Fruit fly (Drosophila melanogaster) whole organism, prepupa: ENCODE results near the gene CG7968.

Source experiments
- Blimp-1 ChIP-seq: fragments of 200-800 bp; sonication (Bioruptor generic); optimal IDR thresholded peaks from 3 replicates; lab custom pipeline; 2017; ENCODE audit warnings: missing biosample characterization, missing genetic modification characterization, mild to moderate bottlenecking, moderate library complexity, missing genetic modification reagents
- CG10669 ChIP-seq: fragments of 200-800 bp; sonication (Bioruptor generic); optimal IDR thresholded peaks from 3 replicates; lab custom pipeline; 2018; ENCODE audit warnings: missing biosample characterization, mild to moderate bottlenecking, missing genetic modification characterization, moderate library complexity
- CG11294 ChIP-seq: fragments of 200-800 bp; sonication (Bioruptor generic); IDR thresholded peaks from 2 replicates; pipeline ENCODE4 v1.3.6; 2022; ENCODE audit warnings: missing biosample characterization, missing genetic modification characterization
- CG11902 ChIP-seq: fragments of 200-800 bp; sonication (Bioruptor generic); optimal IDR thresholded peaks from 3 replicates; lab custom pipeline; 2016; ENCODE audit warnings: missing biosample characterization, missing genetic modification characterization
- CG15336 ChIP-seq: fragments of 200-800 bp; sonication (Bioruptor generic); IDR thresholded peaks from 2 replicates; pipeline ENCODE4 v1.3.6; 2022; ENCODE audit warnings: missing biosample characterization, missing genetic modification characterization
- CG3032 ChIP-seq: fragments of 200-800 bp; optimal IDR thresholded peaks from 2 replicates; lab custom pipeline; 2019; ENCODE audit warnings: missing biosample characterization, mild to moderate bottlenecking, missing genetic modification characterization, moderate library complexity
- CG31627 ChIP-seq: fragments of 200-800 bp; sonication (Bioruptor generic); optimal IDR thresholded peaks from 3 replicates; lab custom pipeline; 2016; ENCODE audit warnings: missing biosample characterization, missing genetic modification characterization
- CG32006 ChIP-seq: fragments of 200-800 bp; sonication (Bioruptor generic); optimal IDR thresholded peaks from 3 replicates; lab custom pipeline; 2017; ENCODE audit warnings: missing biosample characterization, mild to moderate bottlenecking, missing genetic modification characterization
- CG6163 ChIP-seq: fragments of 200-800 bp; sonication (Bioruptor generic); IDR thresholded peaks from 3 replicates; pipeline ENCODE4 v1.3.6; 2022; ENCODE audit warnings: missing biosample characterization, missing genetic modification characterization
- CG6792 ChIP-seq: fragments of 200-800 bp; sonication (Bioruptor generic); optimal IDR thresholded peaks from 3 replicates; lab custom pipeline; 2016; ENCODE audit warnings: missing biosample characterization, missing genetic modification characterization
- CG6808 ChIP-seq: fragments of 200-800 bp; sonication (Bioruptor generic); optimal IDR thresholded peaks from 3 replicates; lab custom pipeline; 2017; ENCODE audit warnings: missing biosample characterization, missing genetic modification characterization, mild to moderate bottlenecking, moderate library complexity, missing genetic modification reagents
- Eip75B ChIP-seq: fragments of 200-800 bp; sonication (Bioruptor generic); optimal IDR thresholded peaks from 3 replicates; lab custom pipeline; 2016; ENCODE audit warnings: missing biosample characterization, missing genetic modification characterization
- Eip78C ChIP-seq: fragments of 200-800 bp; sonication (Bioruptor generic); peaks from one replicate; lab custom pipeline; 2016; ENCODE audit warnings: missing biosample characterization, missing genetic modification characterization
- Eip93F ChIP-seq: fragments of 200-800 bp; sonication (Bioruptor generic); optimal IDR thresholded peaks from 2 replicates; lab custom pipeline; 2016; ENCODE audit warnings: missing biosample characterization, mild to moderate bottlenecking, missing genetic modification characterization
- Ets21C ChIP-seq: fragments of 200-800 bp; sonication (Bioruptor generic); optimal IDR thresholded peaks from 3 replicates; lab custom pipeline; 2016; ENCODE audit warnings: missing biosample characterization, missing genetic modification characterization
- Ets96B ChIP-seq: fragments of 200-800 bp; optimal IDR thresholded peaks from 2 replicates; lab custom pipeline; 2019; ENCODE audit warnings: missing biosample characterization, mild to moderate bottlenecking, missing genetic modification characterization, moderate library complexity
- Hr38 ChIP-seq: sonication (Bioruptor generic); optimal IDR thresholded peaks from 2 replicates; lab custom pipeline; 2016; ENCODE audit warnings: missing biosample characterization, missing genetic modification characterization
- Hr39 ChIP-seq: fragments of 200-800 bp; sonication (Bioruptor generic); optimal IDR thresholded peaks from 2 replicates; lab custom pipeline; 2016; ENCODE audit warnings: missing biosample characterization, missing genetic modification characterization
- Hr4 ChIP-seq: fragments of 200-800 bp; sonication (Bioruptor generic); optimal IDR thresholded peaks from 3 replicates; lab custom pipeline; 2016; ENCODE audit warnings: missing biosample characterization, missing genetic modification characterization
- Lpt ChIP-seq: fragments of 200-800 bp; sonication (Bioruptor generic); optimal IDR thresholded peaks from 3 replicates; lab custom pipeline; 2016; ENCODE audit warnings: missing biosample characterization, missing genetic modification characterization
- Met ChIP-seq: fragments of 200-800 bp; sonication (Bioruptor generic); optimal IDR thresholded peaks from 3 replicates; lab custom pipeline; 2016; ENCODE audit warnings: missing biosample characterization, missing genetic modification characterization
- OdsH ChIP-seq: fragments of 200-800 bp; sonication (Bioruptor generic); optimal IDR thresholded peaks from 3 replicates; lab custom pipeline; 2016; ENCODE audit warnings: missing biosample characterization, missing genetic modification characterization
- Sox102F ChIP-seq: fragments of 200-800 bp; sonication (Bioruptor generic); optimal IDR thresholded peaks from 2 replicates; lab custom pipeline; 2016; ENCODE audit warnings: missing biosample characterization, mild to moderate bottlenecking, missing genetic modification characterization
- acj6 ChIP-seq: fragments of 200-800 bp; sonication (Bioruptor generic); optimal IDR thresholded peaks from 3 replicates; lab custom pipeline; 2016; ENCODE audit warnings: missing biosample characterization, missing genetic modification characterization
- eg ChIP-seq: fragments of 200-800 bp; sonication (Bioruptor generic); IDR thresholded peaks from 3 replicates; pipeline ENCODE4 v1.3.6; 2022; ENCODE audit warnings: missing biosample characterization, missing genetic modification characterization
- esn ChIP-seq: fragments of 200-800 bp; sonication (Bioruptor generic); optimal IDR thresholded peaks from 2 replicates; lab custom pipeline; 2016; ENCODE audit warnings: missing biosample characterization, mild to moderate bottlenecking, missing genetic modification characterization, moderate library complexity
- fd59A ChIP-seq: fragments of 200-800 bp; sonication (Bioruptor generic); optimal IDR thresholded peaks from 2 replicates; lab custom pipeline; 2017; ENCODE audit warnings: missing biosample characterization, mild to moderate bottlenecking, missing genetic modification characterization, missing genetic modification reagents
- fd85E ChIP-seq: fragments of 200-800 bp; sonication (Bioruptor generic); optimal IDR thresholded peaks from 3 replicates; lab custom pipeline; 2016; ENCODE audit warnings: missing biosample characterization, missing genetic modification characterization
- fkh ChIP-seq: fragments of 200-800 bp; sonication (Bioruptor generic); optimal IDR thresholded peaks from 3 replicates; lab custom pipeline; 2017; ENCODE audit warnings: missing biosample characterization, mild to moderate bottlenecking, missing genetic modification characterization, moderate library complexity
- lz ChIP-seq: fragments of 200-800 bp; sonication (Bioruptor generic); optimal IDR thresholded peaks from 3 replicates; lab custom pipeline; 2016; ENCODE audit warnings: missing biosample characterization, missing genetic modification characterization
- pdm3 ChIP-seq: fragments of 200-800 bp; sonication (Bioruptor generic); optimal IDR thresholded peaks from 3 replicates; lab custom pipeline; 2016; ENCODE audit warnings: missing biosample characterization, missing genetic modification characterization
- spab ChIP-seq: fragments of 200-800 bp; sonication (Bioruptor generic); optimal IDR thresholded peaks from 2 replicates; lab custom pipeline; 2017; ENCODE audit warnings: missing biosample characterization, mild to moderate bottlenecking, missing genetic modification characterization, missing genetic modification reagents
- ss ChIP-seq, 2 experiments: fragments of 200-800 bp; sonication (Bioruptor generic); optimal IDR thresholded peaks; 2 replicates in 1 of 2; 3 replicates in 1 of 2; lab custom pipeline; 2017 to 2018; ENCODE audit warnings: mild to moderate bottlenecking in 2 of 2, missing biosample characterization in 2 of 2, missing genetic modification characterization in 2 of 2, moderate library complexity in 1 of 2
- svp ChIP-seq: fragments of 200-800 bp; sonication (Bioruptor generic); peaks from one replicate; lab custom pipeline; 2016; ENCODE audit warnings: missing biosample characterization, missing genetic modification characterization
- topi ChIP-seq: fragments of 200-800 bp; sonication (Bioruptor generic); optimal IDR thresholded peaks from 3 replicates; lab custom pipeline; 2016; ENCODE audit warnings: missing biosample characterization, missing genetic modification characterization
- vri ChIP-seq: fragments of 200-800 bp; sonication (Bioruptor generic); optimal IDR thresholded peaks from 3 replicates; lab custom pipeline; 2016; ENCODE audit warnings: missing biosample characterization, mild to moderate bottlenecking, missing genetic modification characterization

Gene CG7968

DNA sequence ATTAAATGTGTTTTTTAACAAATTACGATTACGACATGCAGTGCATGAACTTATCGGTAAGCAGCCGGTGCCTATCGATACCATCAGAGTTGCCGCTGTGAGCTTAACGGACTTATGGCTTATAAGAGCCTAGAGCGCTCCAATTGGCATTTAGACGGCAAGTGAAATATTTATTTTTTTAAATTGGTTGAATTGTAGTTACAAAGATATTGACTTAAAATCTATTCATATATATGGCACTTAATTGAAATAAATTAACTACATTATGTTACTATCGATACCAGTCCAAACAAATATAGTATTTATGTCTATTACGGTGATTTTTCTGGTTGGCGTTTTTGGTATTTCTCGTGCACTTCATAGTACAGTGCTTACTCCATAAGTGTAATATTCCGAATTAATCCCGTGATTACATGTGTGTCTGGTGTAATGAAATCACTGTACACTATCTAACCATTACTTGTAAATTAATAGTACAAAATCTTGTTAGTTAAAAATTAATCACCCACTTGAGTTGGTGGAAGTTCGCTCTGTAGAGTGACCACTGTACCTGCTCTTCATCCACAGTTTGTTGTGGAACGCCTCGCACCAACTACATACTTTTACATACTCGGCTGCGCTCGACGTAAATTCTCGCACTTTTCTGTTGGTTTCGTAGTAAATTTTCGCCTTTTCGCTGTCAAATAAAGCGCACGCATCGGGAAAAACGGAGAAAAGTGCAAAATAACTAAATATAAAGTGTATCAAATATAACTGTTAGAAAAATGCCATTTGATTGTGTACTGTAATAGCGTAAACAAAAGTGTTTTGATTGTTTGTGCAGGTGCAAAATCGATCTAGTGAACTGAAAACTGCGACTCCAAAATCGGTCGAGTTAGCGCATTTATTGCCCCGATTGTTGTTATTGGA is 13.9 kb upstream of the CG7968 start, which contains the start of the genes mRpS23 and CenG1A (continued):
- TF ChIP-seq Eip75B (GFP tag; lab: Kevin White, UChicago), result peak; percentile 100
- TF ChIP-seq Blimp-1 (GFP tag; lab: Kevin White, UChicago), result peak; percentile 98
- TF ChIP-seq svp, result peak; percentile 100
- peak; percentile 99 for TF ChIP-seq CG6808
- peak; percentile 100 for TF ChIP-seq spab (GFP tag; lab: Kevin White, UChicago)
- peak; percentile 100 for TF ChIP-seq fd59A (GFP tag; lab: Kevin White, UChicago)
- peak; percentile 100 for TF ChIP-seq topi (GFP tag; lab: Kevin White, UChicago)
- peak; percentile 100 for TF ChIP-seq Hr4 (GFP tag; lab: Kevin White, UChicago)
- TF ChIP-seq esn (GFP tag; lab: Kevin White, UChicago), result peak; percentile 100
- TF ChIP-seq Hr39 (GFP tag; lab: Kevin White, UChicago), result peak; percentile 100

DNA sequence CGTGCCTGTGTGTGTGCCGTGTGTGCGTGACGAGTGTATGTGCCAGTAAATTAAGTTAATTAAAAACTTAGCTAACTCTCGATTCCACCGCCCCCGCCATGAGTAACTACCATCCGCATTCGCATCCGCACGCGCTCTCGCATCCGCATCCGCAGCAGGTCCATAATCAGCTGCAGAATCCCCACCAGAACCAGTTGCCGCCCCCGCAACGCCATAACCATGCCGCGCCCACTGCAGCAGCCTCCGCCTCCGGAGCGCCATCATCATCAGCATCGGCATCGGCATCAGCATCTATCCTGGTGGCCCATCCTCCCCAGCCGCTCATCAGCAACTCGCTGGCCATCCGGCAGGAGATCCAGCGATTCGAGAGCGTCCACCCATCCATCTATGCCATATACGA is 13.2 kb upstream of the CG7968 start:
- TF ChIP-seq Sox102F, result no peak
- TF ChIP-seq CG11294 (GFP tag; lab: Robert Waterston, UW), result no peak
- TF ChIP-seq eg, result 0 out of 3 replicates have a peak, but pooled peaks have one; percentile 19
- no peak for TF ChIP-seq Ets96B (tag; lab: Kevin White, UChicago)

DNA sequence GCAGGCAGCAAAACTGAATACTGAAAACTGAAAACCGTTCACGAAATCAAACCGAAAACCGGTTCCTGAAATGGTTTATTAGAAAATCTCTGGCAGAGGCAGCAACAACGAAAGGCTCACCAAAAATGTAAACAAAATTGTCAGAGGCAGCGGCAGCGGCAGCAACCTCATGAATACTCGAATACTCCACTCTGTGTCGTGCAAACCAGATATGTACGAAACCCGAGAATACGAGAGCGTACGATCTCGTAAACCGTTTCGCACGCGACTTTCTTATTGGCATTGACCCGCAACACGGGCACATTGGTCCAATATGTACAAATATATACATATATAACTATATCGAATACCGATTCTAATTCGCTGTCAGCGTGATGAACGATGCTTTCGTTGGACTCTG is 11.6 kb upstream of the CG7968 start:
- TF ChIP-seq Blimp-1 (GFP tag; lab: Kevin White, UChicago) (peak; percentile 29), Eip78C (GFP tag; lab: Kevin White, UChicago) (peak; percentile 79), topi (GFP tag; lab: Kevin White, UChicago) (peak; percentile 4), Ets21C (GFP tag; lab: Kevin White, UChicago) (no peak), Hr4 (GFP tag; lab: Kevin White, UChicago) (no peak), CG3032 (tag; lab: Kevin White, UChicago) (no peak), CG11902 (GFP tag; lab: Kevin White, UChicago) (no peak), CG10669 (GFP tag; lab: Kevin White, UChicago) (no peak), Eip93F (GFP tag; lab: Kevin White, UChicago) (no peak), fd85E (GFP tag; lab: Kevin White, UChicago) (no peak), Lpt (GFP tag; lab: Kevin White, UChicago) (peak; percentile 20), pdm3 (GFP tag; lab: Kevin White, UChicago) (no peak), esn (GFP tag; lab: Kevin White, UChicago) (no peak), OdsH (no peak), ss (GFP tag; optimal IDR thresholded peaks at IDR 0.05; lab: Kevin White, UChicago) (peak in 1 of 2 experiments; percentile 60), CG31627 (no peak), vri (GFP tag; lab: Kevin White, UChicago) (peak; percentile 16), Hr38 (GFP tag; lab: Kevin White, UChicago) (no peak), svp (peak; percentile 92), CG6163 (GFP tag; lab: Robert Waterston, UW) (0 out of 3 replicates have a peak, but pooled peaks have one; percentile 35)

DNA sequence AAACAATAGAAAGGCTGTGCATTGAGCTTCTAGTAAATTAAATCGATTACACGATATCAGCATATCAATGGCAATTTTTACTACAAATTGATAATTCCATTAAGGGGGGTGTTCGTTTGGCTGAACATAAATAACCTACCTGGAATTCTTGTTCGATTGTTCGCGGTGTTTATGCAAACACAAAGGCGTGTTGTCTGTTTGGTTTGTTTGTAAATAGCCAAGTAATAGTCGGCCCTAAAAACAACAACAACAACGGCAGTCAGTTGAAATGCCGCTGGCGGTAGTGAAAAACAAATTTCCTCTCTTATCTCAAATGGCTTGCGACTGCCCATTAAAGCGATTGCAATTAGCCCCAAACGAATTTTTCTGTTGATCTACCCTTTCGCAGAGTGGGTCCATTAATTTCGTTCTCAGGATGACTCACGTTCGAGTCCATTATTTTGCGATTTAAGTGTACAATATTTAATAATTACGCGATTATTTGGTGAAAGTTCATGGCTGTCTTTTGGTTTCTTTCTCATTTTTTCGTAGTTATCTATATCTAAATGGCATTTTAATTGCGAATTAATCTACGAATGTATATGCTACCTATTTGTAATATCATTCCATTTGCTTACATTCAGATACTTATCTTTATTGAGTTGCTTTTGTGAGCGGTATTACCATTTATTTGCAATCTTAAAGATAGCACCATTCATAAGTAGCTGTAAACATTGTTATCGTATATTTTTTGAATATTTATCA is 10.4 kb upstream of the CG7968 start:
- TF ChIP-seq CG31627 (peak; percentile 17), fd85E (GFP tag; lab: Kevin White, UChicago) (no peak), acj6 (GFP tag; lab: Kevin White, UChicago) (no peak), lz (GFP tag; lab: Kevin White, UChicago) (peak; percentile 20), Eip78C (GFP tag; lab: Kevin White, UChicago) (peak; percentile 68), Hr38 (GFP tag; lab: Kevin White, UChicago) (no peak), Hr39 (GFP tag; lab: Kevin White, UChicago) (peak; percentile 3), Met (GFP tag; lab: Kevin White, UChicago) (peak; percentile 30), CG6792 (GFP tag; lab: Kevin White, UChicago) (no peak), Eip93F (GFP tag; lab: Kevin White, UChicago) (peak; percentile 7), fd59A (GFP tag; lab: Kevin White, UChicago) (no peak), vri (GFP tag; lab: Kevin White, UChicago) (peak; percentile 3), CG32006 (GFP tag; lab: Kevin White, UChicago) (no peak), fkh (GFP tag; lab: Kevin White, UChicago) (peak; percentile 42), CG15336 (0 out of 2 replicates have a peak, but pooled peaks have one; percentile 18)
